Worm (Caenorhabditis elegans) whole organism, L1 larva: ENCODE measurements around the gene dmd-7.

ENCODE experiments used
- C16A3.4 ChIP-seq: fragments of 150-350 bp; optimal IDR thresholded peaks from 2 replicates; lab custom pipeline; 2014; ENCODE audit warnings: missing biosample characterization, missing genetic modification characterization
- aha-1 ChIP-seq: fragments of 150-350 bp; optimal IDR thresholded peaks from 2 replicates; lab custom pipeline; 2014; ENCODE audit warnings: missing biosample characterization, missing genetic modification characterization
- ama-1 ChIP-seq: fragments of 150-350 bp; optimal IDR thresholded peaks from 2 replicates; lab custom pipeline; 2014
- blmp-1 ChIP-seq: fragments of 150-350 bp; optimal IDR thresholded peaks from 2 replicates; lab custom pipeline; 2014; ENCODE audit warnings: missing biosample characterization, missing genetic modification characterization
- ceh-63 ChIP-seq: fragments of 200-800 bp; sonication (Bioruptor generic); optimal IDR thresholded peaks from 2 replicates; lab custom pipeline; 2018; ENCODE audit warnings: mild to moderate bottlenecking, missing genetic modification characterization, missing compliant biosample characterization
- ceh-82 ChIP-seq, 3 experiments: fragments of 150-350 bp in 1 of 3; sonication (generic microtip) in 2 of 3; optimal IDR thresholded peaks; 2 replicates each; lab custom pipeline; 2014 to 2017; ENCODE audit warnings: missing biosample characterization in 3 of 3, missing genetic modification characterization in 3 of 3
- ceh-90 ChIP-seq: sonication (generic microtip); optimal IDR thresholded peaks from 2 replicates; lab custom pipeline; 2016; ENCODE audit warnings: missing genetic modification characterization, missing compliant biosample characterization
- dpl-1 ChIP-seq, 3 experiments: fragments of 150-350 bp in 2 of 3; sonication (generic microtip) in 1 of 3; optimal IDR thresholded peaks; 2 replicates each; lab custom pipeline; 2014 to 2017; ENCODE audit warnings: missing biosample characterization in 3 of 3, missing genetic modification characterization in 3 of 3, missing genetic modification reagents in 3 of 3
- dsc-1 ChIP-seq: sonication (generic microtip); optimal IDR thresholded peaks from 2 replicates; lab custom pipeline; 2016; ENCODE audit warnings: mild to moderate bottlenecking, missing genetic modification characterization, missing compliant biosample characterization
- elt-3 ChIP-seq, 6 experiments: fragments of 150-350 bp in 1 of 6; sonication (generic microtip); optimal IDR thresholded peaks; 2 replicates each; lab custom pipeline; 2017 to 2018; ENCODE audit warnings: missing biosample characterization in 6 of 6, missing genetic modification characterization in 6 of 6, inconsistent platforms in 1 of 6
- fkh-10 ChIP-seq: sonication (generic microtip); optimal IDR thresholded peaks from 2 replicates; lab custom pipeline; 2017; ENCODE audit warnings: missing biosample characterization, missing genetic modification reagents, missing genetic modification characterization
- fos-1 ChIP-seq: fragments of 150-350 bp; optimal IDR thresholded peaks from 2 replicates; lab custom pipeline; 2014; ENCODE audit warnings: missing biosample characterization, missing genetic modification characterization
- grh-1 ChIP-seq: fragments of 200-800 bp; sonication (Bioruptor generic); IDR thresholded peaks from 2 replicates; pipeline ENCODE4 v1.3.6; 2022; ENCODE audit warnings: missing genetic modification reagents, missing genetic modification characterization, missing compliant biosample characterization
- lin-13 ChIP-seq: fragments of 150-350 bp; optimal IDR thresholded peaks from 2 replicates; lab custom pipeline; 2014; ENCODE audit warnings: missing biosample characterization, missing genetic modification reagents, missing genetic modification characterization
- lin-14 ChIP-seq: fragments of 200-800 bp; sonication (Bioruptor generic); optimal IDR thresholded peaks from 2 replicates; lab custom pipeline; 2018; ENCODE audit warnings: mild to moderate bottlenecking, missing genetic modification characterization, moderate library complexity, missing compliant biosample characterization
- lin-35 ChIP-seq, 2 experiments: fragments of 150-350 bp; optimal IDR thresholded peaks; 2 replicates each; lab custom pipeline; 2014; ENCODE audit warnings: missing biosample characterization in 2 of 2, missing genetic modification characterization in 2 of 2, missing genetic modification reagents in 2 of 2
- lsy-2 ChIP-seq, 2 experiments: fragments of 150-350 bp; optimal IDR thresholded peaks; 2 replicates each; lab custom pipeline; 2014; ENCODE audit warnings: missing biosample characterization in 2 of 2, missing genetic modification characterization in 2 of 2
- mab-9 ChIP-seq: fragments of 200-800 bp; sonication (Bioruptor generic); IDR thresholded peaks from 2 replicates; pipeline ENCODE4 v1.3.6; 2022; ENCODE audit warnings: missing genetic modification reagents, missing genetic modification characterization, missing compliant biosample characterization
- mdl-1 ChIP-seq, 2 experiments: fragments of 150-350 bp; optimal IDR thresholded peaks; 2 replicates each; lab custom pipeline; 2014 to 2017; ENCODE audit warnings: missing biosample characterization in 2 of 2, missing genetic modification characterization in 2 of 2, inconsistent platforms in 1 of 2
- mep-1 ChIP-seq: fragments of 150-350 bp; optimal IDR thresholded peaks from 2 replicates; lab custom pipeline; 2014; ENCODE audit warnings: missing biosample characterization, missing genetic modification characterization
- nhr-11 ChIP-seq: fragments of 150-350 bp; optimal IDR thresholded peaks from 2 replicates; lab custom pipeline; 2014; ENCODE audit warnings: missing biosample characterization, missing genetic modification characterization
- nhr-19 ChIP-seq: fragments of 200-800 bp; sonication (Bioruptor generic); conservative IDR thresholded peaks from 2 replicates; pipeline ENCODE4 v1.3.6; 2022; ENCODE audit warnings: missing genetic modification characterization, missing compliant biosample characterization
- nhr-20 ChIP-seq: sonication (generic microtip); optimal IDR thresholded peaks from 2 replicates; lab custom pipeline; 2016; ENCODE audit warnings: mild to moderate bottlenecking, missing genetic modification characterization, missing compliant biosample characterization
- nhr-28 ChIP-seq: fragments of 150-350 bp; optimal IDR thresholded peaks from 2 replicates; lab custom pipeline; 2014; ENCODE audit warnings: missing biosample characterization, missing genetic modification characterization
- nhr-47 ChIP-seq: sonication (generic microtip); optimal IDR thresholded peaks from 2 replicates; lab custom pipeline; 2016; ENCODE audit warnings: mild to moderate bottlenecking, missing genetic modification characterization, moderate library complexity, missing compliant biosample characterization
- nhr-71 ChIP-seq: sonication (generic microtip); optimal IDR thresholded peaks from 2 replicates; lab custom pipeline; 2016; ENCODE audit warnings: mild to moderate bottlenecking, missing genetic modification characterization, moderate library complexity, missing compliant biosample characterization
- nhr-77 ChIP-seq: fragments of 150-350 bp; optimal IDR thresholded peaks from 2 replicates; lab custom pipeline; 2014; ENCODE audit warnings: missing biosample characterization, missing genetic modification characterization
- nhr-85 ChIP-seq: sonication (generic microtip); peaks from one replicate; lab custom pipeline; 2016; ENCODE audit warnings: missing genetic modification characterization, inconsistent platforms, missing compliant biosample characterization
- pax-3 ChIP-seq: fragments of 200-800 bp; sonication (Bioruptor generic); optimal IDR thresholded peaks from 2 replicates; lab custom pipeline; 2018; ENCODE audit warnings: mild to moderate bottlenecking, missing genetic modification characterization, moderate library complexity, missing compliant biosample characterization
- skn-1 ChIP-seq: fragments of 150-350 bp; optimal IDR thresholded peaks from 2 replicates; lab custom pipeline; 2014; ENCODE audit warnings: missing biosample characterization, missing genetic modification characterization
- snu-23 ChIP-seq: sonication (generic microtip); optimal IDR thresholded peaks from 2 replicates; lab custom pipeline; 2016; ENCODE audit warnings: missing genetic modification characterization, missing compliant biosample characterization
- tbx-2 ChIP-seq: sonication (generic microtip); optimal IDR thresholded peaks from 2 replicates; lab custom pipeline; 2016; ENCODE audit warnings: missing genetic modification characterization, missing compliant biosample characterization
- unc-130 ChIP-seq: fragments of 150-350 bp; optimal IDR thresholded peaks from 2 replicates; lab custom pipeline; 2017; ENCODE audit warnings: missing biosample characterization, missing genetic modification characterization, inconsistent platforms
- unc-30 ChIP-seq: sonication (generic microtip); optimal IDR thresholded peaks from 2 replicates; lab custom pipeline; 2017; ENCODE audit warnings: missing biosample characterization, missing genetic modification characterization
- unc-86 ChIP-seq: sonication (generic microtip); optimal IDR thresholded peaks from 2 replicates; lab custom pipeline; 2016; ENCODE audit warnings: missing genetic modification characterization, missing compliant biosample characterization
- zip-4 ChIP-seq: fragments of 200-800 bp; sonication (Bioruptor generic); optimal IDR thresholded peaks from 2 replicates; lab custom pipeline; 2018; ENCODE audit warnings: mild to moderate bottlenecking, missing genetic modification characterization, moderate library complexity, missing compliant biosample characterization
- ztf-11 ChIP-seq, 2 experiments: sonication (generic microtip); optimal IDR thresholded peaks; 2 replicates each; lab custom pipeline; 2016 to 2017; ENCODE audit warnings: missing genetic modification characterization in 2 of 2, missing biosample characterization in 1 of 2, missing compliant biosample characterization in 1 of 2

dmd-7 gene

ce11 chrV:6233952-6234351, 12.8 kb upstream of the dmd-7 start (continued):
- TF ChIP-seq ztf-11 (tag; optimal IDR thresholded peaks at IDR 0.05; lab: Kevin White, UChicago) (no peak), mep-1 (tag; lab: Kevin White, UChicago) (no peak), mab-9 (GFP tag; lab: Robert Waterston, UW) (no peak), fos-1 (tag; lab: Kevin White, UChicago) (no peak), ceh-82 (tag; optimal IDR thresholded peaks at IDR 0.05; lab: Kevin White, UChicago) (no peak), ceh-90 (tag; lab: Kevin White, UChicago) (no peak), ceh-63 (GFP tag; lab: Kevin White, UChicago) (no peak), aha-1 (tag; lab: Kevin White, UChicago) (no peak), unc-86 (tag; lab: Kevin White, UChicago) (no peak)

ce11 chrV:6234876-6235275, 11.9 kb upstream of the dmd-7 start, which contains the start of gene K08B12.3:
TSS of gene K08B12.3 (plus strand) at chrV:6235176.
- TF ChIP-seq dpl-1 (GFP tag; optimal IDR thresholded peaks at IDR 0.05; lab: Kevin White, UChicago) (peak in 1 of 3 experiments; percentile 13), unc-30 (no peak), nhr-11 (tag; lab: Kevin White, UChicago) (no peak), lin-35 (GFP tag; optimal IDR thresholded peaks at IDR 0.05; lab: Kevin White, UChicago) (peak in 1 of 2 experiments; percentile 26), lsy-2 (tag; optimal IDR thresholded peaks at IDR 0.05; lab: Kevin White, UChicago) (peak in 1 of 2 experiments; percentile 11), blmp-1 (peak; percentile 19), snu-23 (GFP tag; lab: Kevin White, UChicago) (peak; percentile 23), C16A3.4 (tag; lab: Kevin White, UChicago) (peak; percentile 3)

DNA sequence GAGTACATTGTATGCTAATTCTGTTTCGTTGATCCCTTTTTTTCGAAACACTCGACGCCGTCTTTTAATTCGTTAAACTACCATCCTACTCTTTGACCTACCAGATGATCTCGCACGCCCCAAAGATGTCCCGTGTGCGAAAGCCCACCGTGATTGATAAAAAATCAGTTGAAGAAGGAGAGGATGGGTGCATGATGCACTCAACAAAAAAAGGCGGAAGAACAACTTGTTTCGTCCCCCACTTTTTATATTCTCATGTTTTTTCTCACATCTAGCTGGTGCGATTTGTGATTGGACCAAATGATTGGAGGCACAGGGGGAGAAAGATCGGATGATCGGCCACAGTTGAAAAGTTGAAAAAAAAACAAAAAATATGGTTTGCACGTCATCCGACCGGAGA, 8.4 kb upstream of the dmd-7 start:
- TF ChIP-seq nhr-71 (tag; lab: Kevin White, UChicago) (peak; percentile 53), elt-3 (tag; optimal IDR thresholded peaks at IDR 0.05; lab: Kevin White, UChicago) (peak in 4 of 6 experiments; percentile 40 to 79 (median 62)), C16A3.4 (tag; lab: Kevin White, UChicago) (peak; percentile 11), pax-3 (tag; lab: Kevin White, UChicago) (no peak), fos-1 (tag; lab: Kevin White, UChicago) (no peak), nhr-20 (peak; percentile 73), nhr-85 (tag; lab: Kevin White, UChicago) (peak; percentile 91), fkh-10 (GFP tag; lab: Kevin White, UChicago) (no peak), skn-1 (tag; lab: Kevin White, UChicago) (no peak), ama-1 (lab: Kevin White, UChicago) (no peak), blmp-1 (peak; percentile 70), mep-1 (tag; lab: Kevin White, UChicago) (no peak), tbx-2 (tag; lab: Kevin White, UChicago) (peak; percentile 56), ceh-90 (tag; lab: Kevin White, UChicago) (no peak), nhr-19 (GFP tag; lab: Robert Waterston, UW) (peak; percentile 16; the same call in 1 of the 2 replicates), grh-1 (GFP tag; lab: Robert Waterston, UW) (0 out of 2 replicates have a peak, but pooled peaks have one; percentile 23), lin-14 (peak; percentile 57), lin-13 (GFP tag; lab: Kevin White, UChicago) (no peak), unc-130 (tag; lab: Kevin White, UChicago) (no peak), lsy-2 (tag; optimal IDR thresholded peaks at IDR 0.05; lab: Kevin White, UChicago) (peak in 1 of 2 experiments; percentile 7), nhr-47 (peak; percentile 3), dsc-1 (tag; lab: Kevin White, UChicago) (no peak), zip-4 (GFP tag; lab: Kevin White, UChicago) (no peak), nhr-77 (tag; lab: Kevin White, UChicago) (no peak), lin-35 (GFP tag; optimal IDR thresholded peaks at IDR 0.05; lab: Kevin White, UChicago) (peak in 1 of 2 experiments; percentile 20), nhr-28 (tag; lab: Kevin White, UChicago) (no peak), snu-23 (GFP tag; lab: Kevin White, UChicago) (peak; percentile 35), mdl-1 (tag; optimal IDR thresholded peaks at IDR 0.05; lab: Kevin White, UChicago) (peak in 1 of 2 experiments; percentile 30)
